Worm (Caenorhabditis elegans) whole organism, mixed stage, embryonic: ENCODE measurements around the gene del-10.
A peak's percentile ranks its signal among the peaks of the same experiment; 100 is the strongest.

Experiments used
- M03D4.4 ChIP-seq: sonication (generic microtip); optimal IDR thresholded peaks from 2 replicates; lab custom pipeline; 2017; ENCODE audit warnings: mild to moderate bottlenecking, missing genetic modification characterization, missing compliant biosample characterization
- bed-3 ChIP-seq: fragments of 200-800 bp; sonication (Bioruptor generic); optimal IDR thresholded peaks from 3 replicates; lab custom pipeline; 2018; ENCODE audit warnings: mild to moderate bottlenecking, missing genetic modification characterization, moderate library complexity, missing compliant biosample characterization
- blmp-1 ChIP-seq: fragments of 150-350 bp; optimal IDR thresholded peaks from 2 replicates; lab custom pipeline; 2014; ENCODE audit warnings: missing biosample characterization, missing genetic modification characterization
- ceh-39 ChIP-seq: fragments of 150-350 bp; optimal IDR thresholded peaks from 2 replicates; lab custom pipeline; 2014; ENCODE audit warnings: missing biosample characterization, missing genetic modification characterization
- ceh-43 ChIP-seq: fragments of 200-800 bp; sonication (Bioruptor generic); optimal IDR thresholded peaks from 2 replicates; lab custom pipeline; 2018; ENCODE audit warnings: mild to moderate bottlenecking, missing genetic modification characterization, moderate library complexity, missing compliant biosample characterization
- ceh-83 ChIP-seq: fragments of 200-800 bp; sonication (Bioruptor generic); optimal IDR thresholded peaks from 2 replicates; lab custom pipeline; 2018; ENCODE audit warnings: mild to moderate bottlenecking, missing genetic modification characterization, missing compliant biosample characterization
- ces-1 ChIP-seq: fragments of 150-350 bp; optimal IDR thresholded peaks from 2 replicates; lab custom pipeline; 2014; ENCODE audit warnings: missing biosample characterization, missing genetic modification reagents, missing genetic modification characterization
- cnd-1 ChIP-seq: fragments of 200-800 bp; sonication (Bioruptor generic); optimal IDR thresholded peaks from 2 replicates; lab custom pipeline; 2018; ENCODE audit warnings: mild to moderate bottlenecking, missing genetic modification characterization, missing compliant biosample characterization
- drap-1 ChIP-seq: fragments of 200-800 bp; sonication (Bioruptor generic); optimal IDR thresholded peaks from 3 replicates; lab custom pipeline; 2018; ENCODE audit warnings: mild to moderate bottlenecking, missing genetic modification characterization, missing compliant biosample characterization
- elt-1 ChIP-seq: sonication (generic microtip); optimal IDR thresholded peaks from 2 replicates; lab custom pipeline; 2017; ENCODE audit warnings: missing genetic modification characterization, mild to moderate bottlenecking, missing compliant biosample characterization, antibody characterized with exemption, moderate library complexity, borderline replicate concordance; ENCODE audit not compliant: insufficient read depth
- elt-3 ChIP-seq: fragments of 150-350 bp; optimal IDR thresholded peaks from 2 replicates; lab custom pipeline; 2014; ENCODE audit warnings: missing biosample characterization, missing genetic modification characterization
- flh-1 ChIP-seq: fragments of 200-800 bp; sonication (Bioruptor generic); optimal IDR thresholded peaks from 2 replicates; lab custom pipeline; 2018; ENCODE audit warnings: mild to moderate bottlenecking, missing genetic modification characterization, moderate library complexity, missing compliant biosample characterization
- ham-2 ChIP-seq: fragments of 200-800 bp; sonication (Bioruptor generic); optimal IDR thresholded peaks from 2 replicates; lab custom pipeline; 2018; ENCODE audit warnings: mild to moderate bottlenecking, missing genetic modification characterization, missing compliant biosample characterization
- hlh-1 ChIP-seq: fragments of 150-350 bp; optimal IDR thresholded peaks from 2 replicates; lab custom pipeline; 2014; ENCODE audit warnings: missing biosample characterization, missing genetic modification reagents, missing genetic modification characterization
- lin-13 ChIP-seq: fragments of 150-350 bp; optimal IDR thresholded peaks from 2 replicates; lab custom pipeline; 2014; ENCODE audit warnings: missing biosample characterization, missing genetic modification characterization
- lin-32 ChIP-seq: fragments of 200-800 bp; sonication (Bioruptor generic); optimal IDR thresholded peaks from 2 replicates; lab custom pipeline; 2018; ENCODE audit warnings: mild to moderate bottlenecking, missing genetic modification characterization, missing compliant biosample characterization
- lsy-2 ChIP-seq: fragments of 150-350 bp; optimal IDR thresholded peaks from 2 replicates; lab custom pipeline; 2014; ENCODE audit warnings: missing biosample characterization, missing genetic modification characterization
- mab-5 ChIP-seq: fragments of 150-350 bp; optimal IDR thresholded peaks from 2 replicates; lab custom pipeline; 2014; ENCODE audit warnings: missing biosample characterization, missing genetic modification characterization
- mep-1 ChIP-seq: fragments of 150-350 bp; optimal IDR thresholded peaks from 2 replicates; lab custom pipeline; 2017; ENCODE audit warnings: missing biosample characterization, missing genetic modification reagents, missing genetic modification characterization, inconsistent platforms
- mls-2 ChIP-seq: sonication (generic microtip); optimal IDR thresholded peaks from 2 replicates; lab custom pipeline; 2016; ENCODE audit warnings: mild to moderate bottlenecking, missing genetic modification characterization, moderate library complexity, missing compliant biosample characterization
- nhr-12 ChIP-seq: fragments of 150-350 bp; optimal IDR thresholded peaks from 2 replicates; lab custom pipeline; 2014; ENCODE audit warnings: missing biosample characterization, missing genetic modification characterization
- nhr-2 ChIP-seq: fragments of 150-350 bp; optimal IDR thresholded peaks from 2 replicates; lab custom pipeline; 2014; ENCODE audit warnings: missing biosample characterization, missing genetic modification characterization
- nhr-237 ChIP-seq: fragments of 150-350 bp; optimal IDR thresholded peaks from 2 replicates; lab custom pipeline; 2014; ENCODE audit warnings: missing biosample characterization, missing genetic modification characterization
- nhr-28 ChIP-seq: fragments of 150-350 bp; optimal IDR thresholded peaks from 2 replicates; lab custom pipeline; 2014; ENCODE audit warnings: missing biosample characterization, missing genetic modification characterization
- nhr-76 ChIP-seq: sonication (generic microtip); optimal IDR thresholded peaks from 2 replicates; lab custom pipeline; 2017; ENCODE audit warnings: missing biosample characterization, missing genetic modification characterization
- pha-4 ChIP-seq: fragments of 150-350 bp; optimal IDR thresholded peaks from 2 replicates; lab custom pipeline; 2018; ENCODE audit warnings: missing biosample characterization, missing genetic modification reagents, missing genetic modification characterization
- sem-2 ChIP-seq: fragments of 200-800 bp; sonication (Bioruptor generic); optimal IDR thresholded peaks from 2 replicates; lab custom pipeline; 2018; ENCODE audit warnings: mild to moderate bottlenecking, missing genetic modification characterization, missing compliant biosample characterization
- snpc-4 ChIP-seq: fragments of 150-350 bp; optimal IDR thresholded peaks from 2 replicates; lab custom pipeline; 2014; ENCODE audit warnings: missing biosample characterization, missing genetic modification characterization
- sptf-1 ChIP-seq: sonication (generic microtip); optimal IDR thresholded peaks from 2 replicates; lab custom pipeline; 2017; ENCODE audit warnings: mild to moderate bottlenecking, missing genetic modification characterization, moderate library complexity, missing compliant biosample characterization
- tbx-8 ChIP-seq: fragments of 200-800 bp; sonication (Bioruptor generic); optimal IDR thresholded peaks from 2 replicates; lab custom pipeline; 2018; ENCODE audit warnings: mild to moderate bottlenecking, missing genetic modification characterization, moderate library complexity, missing compliant biosample characterization
- unc-120 ChIP-seq: sonication (generic microtip); optimal IDR thresholded peaks from 2 replicates; lab custom pipeline; 2017; ENCODE audit warnings: missing genetic modification characterization, missing compliant biosample characterization; ENCODE audit not compliant: poor library complexity, severe bottlenecking
- unc-39 ChIP-seq: fragments of 150-350 bp; optimal IDR thresholded peaks from 2 replicates; lab custom pipeline; 2014; ENCODE audit warnings: missing biosample characterization, missing genetic modification characterization
- unc-62 ChIP-seq: fragments of 150-350 bp; optimal IDR thresholded peaks from 2 replicates; lab custom pipeline; 2014; ENCODE audit warnings: missing biosample characterization, missing genetic modification reagents, missing genetic modification characterization
- zip-8 ChIP-seq: fragments of 150-350 bp; optimal IDR thresholded peaks from 2 replicates; lab custom pipeline; 2014; ENCODE audit warnings: missing biosample characterization, missing genetic modification characterization
- ztf-11 ChIP-seq: fragments of 150-350 bp; optimal IDR thresholded peaks from 2 replicates; lab custom pipeline; 2014; ENCODE audit warnings: missing biosample characterization, missing genetic modification characterization

The del-10 gene

ce11 chrII:6475180-6475737, 6.7 kb downstream of the del-10 start, which contains the start of gene T28D9.16:
TSS of gene T28D9.16 (plus strand) at chrII:6475687.
- no peak for TF ChIP-seq hlh-1 (tag; lab: Kevin White, UChicago)

- TF ChIP-seq unc-39 (no peak), drap-1 (GFP tag; lab: Kevin White, UChicago) (no peak), cnd-1 (tag; lab: Kevin White, UChicago) (no peak)
These were observed 10.9 kb downstream of the del-10 start, which contains the start of gene dgk-5 for ce11 chrII:6470985-6471384. TSS of gene dgk-5 (minus strand) at chrII:6471085.

DNA sequence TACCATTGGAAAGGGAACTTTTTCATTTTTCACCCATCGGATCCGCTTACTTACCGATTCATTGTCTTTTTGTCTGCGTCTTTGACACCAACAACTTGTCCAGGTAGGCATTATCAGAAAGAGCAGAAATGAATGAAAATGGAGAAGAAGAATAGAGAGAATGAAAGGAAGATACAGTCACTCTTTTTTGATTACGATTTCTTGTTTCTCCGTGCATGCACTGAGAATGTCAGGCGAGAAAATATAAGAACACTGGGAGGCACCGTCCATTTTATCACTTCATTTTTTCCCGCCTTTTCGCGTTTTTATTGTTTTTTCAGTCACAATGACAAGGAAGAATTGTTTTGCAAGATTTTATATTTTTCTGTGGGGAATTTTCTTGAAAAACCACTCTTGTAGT, 12.6 kb downstream of the del-10 start:
- no peak for TF ChIP-seq mab-5
- TF ChIP-seq unc-39, result no peak
- TF ChIP-seq nhr-28 (tag; lab: Kevin White, UChicago), result no peak
- TF ChIP-seq pha-4 (tag; lab: Kevin White, UChicago), result no peak
- no peak for TF ChIP-seq ceh-43 (GFP tag; lab: Kevin White, UChicago)
- no peak for TF ChIP-seq lsy-2
- no peak for TF ChIP-seq nhr-237 (tag; lab: Kevin White, UChicago)
- no peak for TF ChIP-seq ces-1 (GFP tag; lab: Kevin White, UChicago)
- no peak for TF ChIP-seq ztf-11 (tag; lab: Kevin White, UChicago)
- TF ChIP-seq mep-1 (tag; lab: Kevin White, UChicago), result no peak
- no peak for TF ChIP-seq flh-1
- no peak for TF ChIP-seq lin-32 (GFP tag; lab: Kevin White, UChicago)

- TF ChIP-seq elt-3 (tag; lab: Kevin White, UChicago) (no peak), ceh-39 (tag; lab: Kevin White, UChicago) (no peak), sptf-1 (tag; lab: Kevin White, UChicago) (no peak), drap-1 (GFP tag; lab: Kevin White, UChicago) (no peak), ztf-11 (tag; lab: Kevin White, UChicago) (no peak), unc-39 (no peak), flh-1 (no peak), mls-2 (tag; lab: Kevin White, UChicago) (no peak), ham-2 (GFP tag; lab: Kevin White, UChicago) (no peak), ces-1 (GFP tag; lab: Kevin White, UChicago) (no peak), sem-2 (no peak)
These were observed 27.3 kb downstream of the del-10 start, which contains the start of gene aptf-1 for ce11 chrII:6454671-6455070. TSS of gene aptf-1 (plus strand) at chrII:6454971.

DNA sequence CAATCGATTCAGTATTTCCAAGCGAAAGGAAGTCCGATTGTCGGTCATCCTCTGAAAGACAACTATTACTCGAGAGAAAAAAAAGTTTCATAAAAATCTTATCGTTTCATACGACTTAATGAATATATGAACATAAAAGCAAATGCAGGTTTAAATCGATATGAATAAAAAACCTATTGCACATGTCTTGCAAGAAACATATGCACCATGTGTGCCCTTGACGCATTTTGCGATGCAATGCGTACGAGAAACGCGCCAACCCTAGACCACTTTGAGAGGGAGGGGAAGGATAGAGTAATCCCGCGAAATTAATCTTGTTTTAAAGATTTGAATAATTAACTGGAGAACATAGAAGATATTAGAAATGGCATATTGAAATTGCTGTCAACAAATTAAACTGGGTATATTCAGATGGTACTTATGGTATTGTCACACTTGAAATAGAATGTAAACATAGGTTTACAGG, 28.6 kb downstream of the del-10 start, which contains the start of gene atg-16.2:
Gene atg-16.2, minus strand, starts transcription at position 51 of the 466 bp plus-strand sequence.
- TF ChIP-seq snpc-4, result no peak
- TF ChIP-seq mep-1 (tag; lab: Kevin White, UChicago), result peak; percentile 72
- no peak for TF ChIP-seq unc-39
- TF ChIP-seq M03D4.4 (tag; lab: Kevin White, UChicago), result no peak
- TF ChIP-seq lin-32 (GFP tag; lab: Kevin White, UChicago), result no peak
- TF ChIP-seq nhr-28 (tag; lab: Kevin White, UChicago), result no peak
- no peak for TF ChIP-seq ceh-43 (GFP tag; lab: Kevin White, UChicago)
- TF ChIP-seq sem-2, result no peak
- peak; percentile 59 for TF ChIP-seq lin-13 (tag; lab: Kevin White, UChicago)
- no peak for TF ChIP-seq cnd-1 (tag; lab: Kevin White, UChicago)
- no peak for TF ChIP-seq zip-8 (tag; lab: Kevin White, UChicago)
- TF ChIP-seq pha-4 (tag; lab: Kevin White, UChicago), result peak; percentile 40
- TF ChIP-seq elt-1 (tag; lab: Kevin White, UChicago), result no peak
- TF ChIP-seq nhr-237 (tag; lab: Kevin White, UChicago), result peak; percentile 38
- TF ChIP-seq bed-3 (GFP tag; lab: Kevin White, UChicago), result no peak
- no peak for TF ChIP-seq nhr-12 (tag; lab: Kevin White, UChicago)
- TF ChIP-seq ham-2 (GFP tag; lab: Kevin White, UChicago), result no peak
- TF ChIP-seq nhr-76 (tag; lab: Kevin White, UChicago), result no peak
- TF ChIP-seq elt-3 (tag; lab: Kevin White, UChicago), result no peak
- TF ChIP-seq unc-120 (tag; lab: Kevin White, UChicago), result peak; percentile 31
- TF ChIP-seq blmp-1 (tag; lab: Kevin White, UChicago), result no peak
- TF ChIP-seq mab-5, result no peak
- no peak for TF ChIP-seq ztf-11 (tag; lab: Kevin White, UChicago)
- TF ChIP-seq unc-62 (GFP tag; lab: Kevin White, UChicago), result no peak
- TF ChIP-seq flh-1, result no peak
- TF ChIP-seq sptf-1 (tag; lab: Kevin White, UChicago), result no peak
- peak; percentile 19 for TF ChIP-seq mls-2 (tag; lab: Kevin White, UChicago)
- TF ChIP-seq lsy-2, result peak; percentile 2
- no peak for TF ChIP-seq ceh-83 (GFP tag; lab: Kevin White, UChicago)
- peak; percentile 90 for TF ChIP-seq ces-1 (GFP tag; lab: Kevin White, UChicago)
- no peak for TF ChIP-seq tbx-8
- peak; percentile 43 for TF ChIP-seq ceh-39 (tag; lab: Kevin White, UChicago)
- TF ChIP-seq drap-1 (GFP tag; lab: Kevin White, UChicago), result no peak
- peak; percentile 60 for TF ChIP-seq hlh-1 (tag; lab: Kevin White, UChicago)
- TF ChIP-seq nhr-2, result no peak
